Worm (Caenorhabditis elegans): ENCODE results near the gene mtq-2.

DNA sequence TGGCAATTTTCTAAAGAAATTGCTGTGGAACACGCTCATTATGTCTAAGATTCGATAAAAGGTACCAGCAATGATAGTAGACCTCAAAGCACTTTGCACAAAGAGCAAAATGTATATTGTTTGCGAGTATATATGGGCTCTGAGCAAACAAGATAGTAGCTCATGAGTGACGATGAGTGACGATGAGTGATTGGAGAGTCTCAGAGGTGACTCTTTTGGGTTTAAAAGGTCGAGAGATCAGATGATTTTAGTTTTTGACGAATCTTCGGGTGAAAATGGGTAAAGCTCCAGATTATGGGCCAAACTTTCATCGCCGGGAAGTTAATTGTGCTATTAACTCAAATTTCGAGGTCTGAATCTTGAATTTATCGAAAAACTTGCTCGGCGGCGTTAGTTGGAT lies 7.5 kb upstream of the mtq-2 start:
- TF ChIP-seq cog-1 (tag; optimal IDR thresholded peaks at IDR 0.05) (no peak), flt-1 (GFP tag; IDR thresholded peaks at IDR 0.05) (no peak), ztf-29 (GFP tag; IDR thresholded peaks at IDR 0.05) (no peak), tab-1 (GFP tag; IDR thresholded peaks at IDR 0.05) (no peak), ztf-23 (GFP tag; IDR thresholded peaks at IDR 0.05) (no peak), T22C8.4 (GFP tag; IDR thresholded peaks at IDR 0.05) (no peak)

Data from whole organism, midembryonic.